Worm (Caenorhabditis elegans): ENCODE data around the gene ora-1.

The ora-1 gene

ce11 chrIV:7977452-7977940 lies at the start of gene ora-1:
Gene ora-1, plus strand, starts transcription at chrIV:7977890.
- TF ChIP-seq nhr-25 (tag; optimal IDR thresholded peaks at IDR 0.05) (peak; percentile 14), unc-39 (tag; optimal IDR thresholded peaks at IDR 0.05) (no peak), zag-1 (tag; optimal IDR thresholded peaks at IDR 0.05) (no peak), mdl-1 (tag; optimal IDR thresholded peaks at IDR 0.05) (no peak)

- no peak for TF ChIP-seq daf-12 (tag; optimal IDR thresholded peaks at IDR 0.05)
- TF ChIP-seq snpc-4 (tag; optimal IDR thresholded peaks at IDR 0.05), result no peak
- TF ChIP-seq lin-15B (tag; optimal IDR thresholded peaks at IDR 0.05), result no peak
- TF ChIP-seq mdl-1 (tag; optimal IDR thresholded peaks at IDR 0.05), result no peak
- no peak for TF ChIP-seq nhr-237 (tag; optimal IDR thresholded peaks at IDR 0.05)
- TF ChIP-seq unc-39 (tag; optimal IDR thresholded peaks at IDR 0.05), result no peak
- TF ChIP-seq hmg-11 (tag; optimal IDR thresholded peaks at IDR 0.05), result no peak
- TF ChIP-seq nhr-43 (tag; optimal IDR thresholded peaks at IDR 0.05; ENCODE audit: poor library complexity, severe bottlenecking), result no peak
- no peak for TF ChIP-seq zag-1 (tag; optimal IDR thresholded peaks at IDR 0.05)
Observed at ce11 chrIV:7931873-7932272, 45.8 kb upstream of the ora-1 start.

ce11 chrIV:7933733-7934132 lies 44.0 kb upstream of the ora-1 start, which contains the start of gene bbs-2:
Gene bbs-2, plus strand, starts transcription at chrIV:7934033.
- TF ChIP-seq pha-4 (tag; optimal IDR thresholded peaks at IDR 0.05) (no peak), ceh-16 (tag; optimal IDR thresholded peaks at IDR 0.05) (no peak), fos-1 (tag; optimal IDR thresholded peaks at IDR 0.05) (no peak), fkh-10 (GFP tag; optimal IDR thresholded peaks at IDR 0.05) (no peak), R02D3.7 (tag; optimal IDR thresholded peaks at IDR 0.05) (no peak), hmg-11 (tag; optimal IDR thresholded peaks at IDR 0.05) (no peak), mml-1 (tag; optimal IDR thresholded peaks at IDR 0.05) (no peak), snpc-4 (tag; optimal IDR thresholded peaks at IDR 0.05) (no peak), ZK546.5 (tag; optimal IDR thresholded peaks at IDR 0.05) (no peak), tbx-2 (tag; optimal IDR thresholded peaks at IDR 0.05) (no peak), ztf-4 (tag; optimal IDR thresholded peaks at IDR 0.05) (no peak)

ce11 chrIV:7938834-7939233 lies 38.9 kb upstream of the ora-1 start, which contains the start of gene F20D12.7:
Gene F20D12.7, minus strand, starts transcription at chrIV:7938934.
- TF ChIP-seq ceh-16 (tag; optimal IDR thresholded peaks at IDR 0.05) (no peak), fkh-2 (tag; optimal IDR thresholded peaks at IDR 0.05) (no peak), nhr-12 (tag; optimal IDR thresholded peaks at IDR 0.05) (no peak), fos-1 (tag; optimal IDR thresholded peaks at IDR 0.05) (no peak), aly-2 (tag; optimal IDR thresholded peaks at IDR 0.05) (no peak), nhr-237 (tag; optimal IDR thresholded peaks at IDR 0.05) (no peak), mdl-1 (tag; optimal IDR thresholded peaks at IDR 0.05) (no peak), elt-1 (tag; optimal IDR thresholded peaks at IDR 0.05) (no peak), pqm-1 (tag; optimal IDR thresholded peaks at IDR 0.05) (no peak), mml-1 (tag; optimal IDR thresholded peaks at IDR 0.05) (no peak), ceh-28 (tag; optimal IDR thresholded peaks at IDR 0.05) (no peak), nhr-43 (tag; optimal IDR thresholded peaks at IDR 0.05; ENCODE audit: poor library complexity, severe bottlenecking) (no peak), ztf-4 (tag; optimal IDR thresholded peaks at IDR 0.05) (no peak)

- no peak for TF ChIP-seq nhr-28 (tag; optimal IDR thresholded peaks at IDR 0.05)
- TF ChIP-seq nhr-76 (tag; optimal IDR thresholded peaks at IDR 0.05), result no peak
- no peak for TF ChIP-seq pqm-1 (tag; optimal IDR thresholded peaks at IDR 0.05)
- no peak for TF ChIP-seq elt-3 (tag; optimal IDR thresholded peaks at IDR 0.05)
- TF ChIP-seq nhr-67 (tag; optimal IDR thresholded peaks at IDR 0.05), result no peak
- no peak for TF ChIP-seq skn-1 (tag; optimal IDR thresholded peaks at IDR 0.05)
- TF ChIP-seq mml-1 (tag; optimal IDR thresholded peaks at IDR 0.05), result no peak
- no peak for TF ChIP-seq lin-39 (tag; optimal IDR thresholded peaks at IDR 0.05)
- no peak for TF ChIP-seq fos-1 (tag; optimal IDR thresholded peaks at IDR 0.05)
- TF ChIP-seq nhr-237 (tag; optimal IDR thresholded peaks at IDR 0.05), result no peak
- no peak for TF ChIP-seq unc-62 (GFP tag; optimal IDR thresholded peaks at IDR 0.05)
- TF ChIP-seq ceh-28 (tag; optimal IDR thresholded peaks at IDR 0.05), result no peak
- TF ChIP-seq tbx-2 (tag; optimal IDR thresholded peaks at IDR 0.05), result no peak
- no peak for TF ChIP-seq ceh-16 (tag; optimal IDR thresholded peaks at IDR 0.05)
- no peak for TF ChIP-seq R02D3.7 (tag; optimal IDR thresholded peaks at IDR 0.05)
- no peak for TF ChIP-seq ceh-9 (tag; optimal IDR thresholded peaks at IDR 0.05)
- TF ChIP-seq egl-27 (tag; optimal IDR thresholded peaks at IDR 0.05), result no peak
Observed at ce11 chrIV:7940919-7941318, 36.8 kb upstream of the ora-1 start, which contains the start of gene exc-9. Gene exc-9, minus strand, starts transcription at chrIV:7941019.
